Worm (Caenorhabditis elegans) whole organism, mixed stage, embryonic: ENCODE measurements around the gene nhr-61.

Experiments
- M03D4.4 ChIP-seq: sonication (generic microtip); optimal IDR thresholded peaks from 2 replicates; lab custom pipeline; 2017; ENCODE audit warnings: mild to moderate bottlenecking, missing genetic modification characterization, missing compliant biosample characterization
- bed-3 ChIP-seq: fragments of 200-800 bp; sonication (Bioruptor generic); optimal IDR thresholded peaks from 3 replicates; lab custom pipeline; 2018; ENCODE audit warnings: mild to moderate bottlenecking, missing genetic modification characterization, moderate library complexity, missing compliant biosample characterization
- blmp-1 ChIP-seq: fragments of 150-350 bp; optimal IDR thresholded peaks from 2 replicates; lab custom pipeline; 2014; ENCODE audit warnings: missing biosample characterization, missing genetic modification characterization
- ceh-39 ChIP-seq: fragments of 150-350 bp; optimal IDR thresholded peaks from 2 replicates; lab custom pipeline; 2014; ENCODE audit warnings: missing biosample characterization, missing genetic modification characterization
- ceh-43 ChIP-seq: fragments of 200-800 bp; sonication (Bioruptor generic); optimal IDR thresholded peaks from 2 replicates; lab custom pipeline; 2018; ENCODE audit warnings: mild to moderate bottlenecking, missing genetic modification characterization, moderate library complexity, missing compliant biosample characterization
- ceh-83 ChIP-seq: fragments of 200-800 bp; sonication (Bioruptor generic); optimal IDR thresholded peaks from 2 replicates; lab custom pipeline; 2018; ENCODE audit warnings: mild to moderate bottlenecking, missing genetic modification characterization, missing compliant biosample characterization
- ces-1 ChIP-seq: fragments of 150-350 bp; optimal IDR thresholded peaks from 2 replicates; lab custom pipeline; 2014; ENCODE audit warnings: missing biosample characterization, missing genetic modification reagents, missing genetic modification characterization
- cnd-1 ChIP-seq: fragments of 200-800 bp; sonication (Bioruptor generic); optimal IDR thresholded peaks from 2 replicates; lab custom pipeline; 2018; ENCODE audit warnings: mild to moderate bottlenecking, missing genetic modification characterization, missing compliant biosample characterization
- drap-1 ChIP-seq: fragments of 200-800 bp; sonication (Bioruptor generic); optimal IDR thresholded peaks from 3 replicates; lab custom pipeline; 2018; ENCODE audit warnings: mild to moderate bottlenecking, missing genetic modification characterization, missing compliant biosample characterization
- elt-1 ChIP-seq: sonication (generic microtip); optimal IDR thresholded peaks from 2 replicates; lab custom pipeline; 2017; ENCODE audit warnings: missing genetic modification characterization, mild to moderate bottlenecking, missing compliant biosample characterization, antibody characterized with exemption, moderate library complexity, borderline replicate concordance; ENCODE audit not compliant: insufficient read depth
- elt-3 ChIP-seq: fragments of 150-350 bp; optimal IDR thresholded peaks from 2 replicates; lab custom pipeline; 2014; ENCODE audit warnings: missing biosample characterization, missing genetic modification characterization
- flh-1 ChIP-seq: fragments of 200-800 bp; sonication (Bioruptor generic); optimal IDR thresholded peaks from 2 replicates; lab custom pipeline; 2018; ENCODE audit warnings: mild to moderate bottlenecking, missing genetic modification characterization, moderate library complexity, missing compliant biosample characterization
- ham-2 ChIP-seq: fragments of 200-800 bp; sonication (Bioruptor generic); optimal IDR thresholded peaks from 2 replicates; lab custom pipeline; 2018; ENCODE audit warnings: mild to moderate bottlenecking, missing genetic modification characterization, missing compliant biosample characterization
- lin-13 ChIP-seq: fragments of 150-350 bp; optimal IDR thresholded peaks from 2 replicates; lab custom pipeline; 2014; ENCODE audit warnings: missing biosample characterization, missing genetic modification characterization
- lin-32 ChIP-seq: fragments of 200-800 bp; sonication (Bioruptor generic); optimal IDR thresholded peaks from 2 replicates; lab custom pipeline; 2018; ENCODE audit warnings: mild to moderate bottlenecking, missing genetic modification characterization, missing compliant biosample characterization
- lsy-2 ChIP-seq: fragments of 150-350 bp; optimal IDR thresholded peaks from 2 replicates; lab custom pipeline; 2014; ENCODE audit warnings: missing biosample characterization, missing genetic modification characterization
- mep-1 ChIP-seq: fragments of 150-350 bp; optimal IDR thresholded peaks from 2 replicates; lab custom pipeline; 2017; ENCODE audit warnings: missing biosample characterization, missing genetic modification reagents, missing genetic modification characterization, inconsistent platforms
- mls-2 ChIP-seq: sonication (generic microtip); optimal IDR thresholded peaks from 2 replicates; lab custom pipeline; 2016; ENCODE audit warnings: mild to moderate bottlenecking, missing genetic modification characterization, moderate library complexity, missing compliant biosample characterization
- nhr-2 ChIP-seq: fragments of 150-350 bp; optimal IDR thresholded peaks from 2 replicates; lab custom pipeline; 2014; ENCODE audit warnings: missing biosample characterization, missing genetic modification characterization
- nhr-237 ChIP-seq: fragments of 150-350 bp; optimal IDR thresholded peaks from 2 replicates; lab custom pipeline; 2014; ENCODE audit warnings: missing biosample characterization, missing genetic modification characterization
- nhr-28 ChIP-seq: fragments of 150-350 bp; optimal IDR thresholded peaks from 2 replicates; lab custom pipeline; 2014; ENCODE audit warnings: missing biosample characterization, missing genetic modification characterization
- nhr-76 ChIP-seq: sonication (generic microtip); optimal IDR thresholded peaks from 2 replicates; lab custom pipeline; 2017; ENCODE audit warnings: missing biosample characterization, missing genetic modification characterization
- pha-4 ChIP-seq: fragments of 150-350 bp; optimal IDR thresholded peaks from 2 replicates; lab custom pipeline; 2018; ENCODE audit warnings: missing biosample characterization, missing genetic modification reagents, missing genetic modification characterization
- snpc-4 ChIP-seq: fragments of 150-350 bp; optimal IDR thresholded peaks from 2 replicates; lab custom pipeline; 2014; ENCODE audit warnings: missing biosample characterization, missing genetic modification characterization
- sptf-1 ChIP-seq: sonication (generic microtip); optimal IDR thresholded peaks from 2 replicates; lab custom pipeline; 2017; ENCODE audit warnings: mild to moderate bottlenecking, missing genetic modification characterization, moderate library complexity, missing compliant biosample characterization
- tbx-8 ChIP-seq: fragments of 200-800 bp; sonication (Bioruptor generic); optimal IDR thresholded peaks from 2 replicates; lab custom pipeline; 2018; ENCODE audit warnings: mild to moderate bottlenecking, missing genetic modification characterization, moderate library complexity, missing compliant biosample characterization
- unc-120 ChIP-seq: sonication (generic microtip); optimal IDR thresholded peaks from 2 replicates; lab custom pipeline; 2017; ENCODE audit warnings: missing genetic modification characterization, missing compliant biosample characterization; ENCODE audit not compliant: poor library complexity, severe bottlenecking
- unc-39 ChIP-seq: fragments of 150-350 bp; optimal IDR thresholded peaks from 2 replicates; lab custom pipeline; 2014; ENCODE audit warnings: missing biosample characterization, missing genetic modification characterization
- unc-62 ChIP-seq: fragments of 150-350 bp; optimal IDR thresholded peaks from 2 replicates; lab custom pipeline; 2014; ENCODE audit warnings: missing biosample characterization, missing genetic modification reagents, missing genetic modification characterization
- zip-8 ChIP-seq: fragments of 150-350 bp; optimal IDR thresholded peaks from 2 replicates; lab custom pipeline; 2014; ENCODE audit warnings: missing biosample characterization, missing genetic modification characterization
- ztf-11 ChIP-seq: fragments of 150-350 bp; optimal IDR thresholded peaks from 2 replicates; lab custom pipeline; 2014; ENCODE audit warnings: missing biosample characterization, missing genetic modification characterization

nhr-61 gene

DNA sequence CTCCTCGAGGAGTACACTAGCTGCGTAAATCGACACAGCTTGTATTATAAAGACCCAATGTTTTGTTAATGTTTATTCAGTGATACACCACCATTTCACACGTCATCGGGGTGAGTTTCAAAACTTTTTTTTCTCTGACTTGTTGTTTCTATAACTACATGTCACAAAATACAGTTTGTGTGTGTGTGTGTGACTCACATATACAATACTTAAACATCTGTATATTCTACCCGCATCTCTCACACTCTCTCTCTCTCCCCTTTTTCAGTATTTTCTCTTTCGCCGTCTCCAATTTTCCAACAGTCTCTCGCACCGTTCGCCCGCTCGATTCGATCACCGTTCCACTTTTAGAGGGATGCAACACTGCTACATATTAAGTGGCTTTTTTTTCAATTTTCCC lies 6.9 kb downstream of the nhr-61 start:
- TF ChIP-seq M03D4.4 (tag; lab: Kevin White, UChicago) (no peak), blmp-1 (no peak), zip-8 (no peak), elt-3 (no peak), ceh-83 (GFP tag; lab: Kevin White, UChicago) (no peak), lin-32 (no peak), mls-2 (tag; lab: Kevin White, UChicago) (no peak), pha-4 (tag; lab: Kevin White, UChicago) (no peak), unc-39 (tag; lab: Kevin White, UChicago) (no peak), nhr-2 (tag; lab: Kevin White, UChicago) (no peak), ztf-11 (tag; lab: Kevin White, UChicago) (no peak), unc-120 (tag; lab: Kevin White, UChicago) (no peak)
- TF ChIP-seq, all 35 proteins: peak for 0

DNA sequence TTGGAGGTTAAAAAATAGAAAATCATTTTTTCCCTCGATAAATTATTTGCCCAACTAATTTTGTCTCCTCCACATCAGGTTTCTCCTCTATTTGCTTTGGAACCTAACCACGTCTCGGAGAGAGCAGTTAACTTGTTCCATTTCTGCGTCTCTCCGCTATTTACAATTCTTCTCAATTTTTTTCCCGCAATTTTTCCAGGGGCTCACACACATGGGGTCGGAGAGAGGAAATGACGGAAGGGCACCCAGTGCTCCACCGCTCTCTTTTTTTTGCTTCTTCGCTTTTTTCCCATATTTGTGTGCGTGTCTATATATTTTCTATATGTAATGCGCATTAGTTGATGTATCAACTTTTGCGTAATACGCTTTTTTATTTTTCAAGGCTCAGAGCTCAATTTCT lies 7.7 kb downstream of the nhr-61 start:
- TF ChIP-seq cnd-1 (no peak), ces-1 (GFP tag; lab: Kevin White, UChicago) (peak; percentile 26), blmp-1 (no peak), elt-3 (no peak), ceh-39 (tag; lab: Kevin White, UChicago) (no peak), pha-4 (tag; lab: Kevin White, UChicago) (peak; percentile 3), drap-1 (GFP tag; lab: Kevin White, UChicago) (no peak), mep-1 (tag; lab: Kevin White, UChicago) (no peak), lin-32 (no peak), unc-39 (tag; lab: Kevin White, UChicago) (no peak), lin-13 (no peak), nhr-2 (tag; lab: Kevin White, UChicago) (no peak), flh-1 (GFP tag; lab: Kevin White, UChicago) (no peak), ceh-83 (GFP tag; lab: Kevin White, UChicago) (no peak)

- TF ChIP-seq unc-62 = no peak
- TF ChIP-seq ceh-39 (tag; lab: Kevin White, UChicago) = no peak
- no peak for TF ChIP-seq elt-1 (tag; lab: Kevin White, UChicago)
- TF ChIP-seq tbx-8 (GFP tag; lab: Kevin White, UChicago) = no peak
- no peak for TF ChIP-seq nhr-28 (tag; lab: Kevin White, UChicago)
- no peak for TF ChIP-seq sptf-1 (tag; lab: Kevin White, UChicago)
- no peak for TF ChIP-seq unc-120 (tag; lab: Kevin White, UChicago)
- TF ChIP-seq nhr-237 (tag; lab: Kevin White, UChicago) = no peak
- TF ChIP-seq elt-3 = no peak
- TF ChIP-seq snpc-4 (tag; lab: Kevin White, UChicago) = no peak
- TF ChIP-seq mls-2 (tag; lab: Kevin White, UChicago) = no peak
- no peak for TF ChIP-seq ceh-43 (GFP tag; lab: Kevin White, UChicago)
- no peak for TF ChIP-seq nhr-76 (tag; lab: Kevin White, UChicago)
- no peak for TF ChIP-seq lsy-2 (tag; lab: Kevin White, UChicago)
- no peak for TF ChIP-seq zip-8
- no peak for TF ChIP-seq mep-1 (tag; lab: Kevin White, UChicago)
- TF ChIP-seq bed-3 (GFP tag; lab: Kevin White, UChicago) = no peak
- no peak for TF ChIP-seq lin-13
- no peak for TF ChIP-seq ham-2 (GFP tag; lab: Kevin White, UChicago)
- no peak for TF ChIP-seq ztf-11 (tag; lab: Kevin White, UChicago)
Measured at ce11 chrII:14808686-14809085, 9.7 kb downstream of the nhr-61 start, which contains the start of gene W01D2.6. Gene W01D2.6, plus strand, starts transcription at chrII:14808986.

DNA sequence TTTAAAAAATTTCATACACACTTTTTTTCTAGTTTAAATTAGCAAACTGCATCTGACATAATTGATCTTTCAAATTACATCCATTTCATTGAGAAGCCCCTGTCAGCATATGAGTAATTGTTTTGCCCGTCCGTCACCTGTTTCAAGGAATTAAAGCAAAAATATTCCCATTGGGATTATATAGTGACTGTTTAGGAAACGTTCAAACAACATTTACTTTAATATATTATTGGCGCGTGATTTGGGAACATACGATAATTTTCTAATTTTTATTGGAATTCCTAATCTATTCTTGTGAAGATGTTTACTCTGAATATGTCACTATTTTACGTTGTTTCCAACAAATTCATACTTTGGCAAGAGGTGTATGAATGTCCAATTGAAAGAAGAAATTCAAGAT lies 12.7 kb downstream of the nhr-61 start, which contains the start of gene srt-11:
srt-11 (plus strand) TSS at position 301 of the 400 bp plus-strand sequence.
- no peak for TF ChIP-seq ham-2 (GFP tag; lab: Kevin White, UChicago)
- TF ChIP-seq mep-1 (tag; lab: Kevin White, UChicago) = no peak
- no peak for TF ChIP-seq ceh-39 (tag; lab: Kevin White, UChicago)
- no peak for TF ChIP-seq zip-8
- TF ChIP-seq elt-3 = no peak
- no peak for TF ChIP-seq lin-32
